Fruit fly (Drosophila melanogaster) whole organism, embryonic: ENCODE results near the gene CG15412.

ENCODE experiments used
- C15 ChIP-seq: fragments of 200-800 bp; sonication (Bioruptor generic); IDR thresholded peaks from 3 replicates; pipeline ENCODE4 v1.3.6; 2022; ENCODE audit warnings: missing biosample characterization, missing genetic modification characterization
- CG10267 ChIP-seq: fragments of 200-800 bp; sonication (Bioruptor generic); optimal IDR thresholded peaks from 2 replicates; lab custom pipeline; 2018; ENCODE audit warnings: missing biosample characterization, mild to moderate bottlenecking, missing genetic modification characterization, moderate library complexity
- CG10366 ChIP-seq: fragments of 200-800 bp; sonication (Bioruptor generic); IDR thresholded peaks from 2 replicates; pipeline ENCODE4 v1.3.6; 2022; ENCODE audit warnings: missing biosample characterization, missing genetic modification characterization
- CG11398 ChIP-seq: fragments of 200-800 bp; sonication (Bioruptor generic); optimal IDR thresholded peaks from 2 replicates; lab custom pipeline; 2016; ENCODE audit warnings: missing biosample characterization, missing genetic modification characterization
- CG12155 ChIP-seq: fragments of 200-800 bp; sonication (Bioruptor generic); optimal IDR thresholded peaks from 3 replicates; lab custom pipeline; 2016; ENCODE audit warnings: missing biosample characterization, missing genetic modification characterization
- CG14014 ChIP-seq: fragments of 200-800 bp; sonication (Bioruptor generic); IDR thresholded peaks from 2 replicates; pipeline ENCODE4 v1.3.6; 2022; ENCODE audit warnings: missing biosample characterization, missing genetic modification characterization
- CG15073 ChIP-seq: fragments of 200-800 bp; sonication (Bioruptor generic); optimal IDR thresholded peaks from 2 replicates; lab custom pipeline; 2016; ENCODE audit warnings: missing biosample characterization, missing genetic modification characterization
- CG15514 ChIP-seq: fragments of 200-800 bp; sonication (Bioruptor generic); optimal IDR thresholded peaks from 3 replicates; lab custom pipeline; 2017; ENCODE audit warnings: missing biosample characterization, missing genetic modification characterization, mild to moderate bottlenecking, moderate library complexity, missing genetic modification reagents
- CG16815 ChIP-seq: fragments of 200-800 bp; sonication (Bioruptor generic); optimal IDR thresholded peaks from 3 replicates; lab custom pipeline; 2017; ENCODE audit warnings: missing biosample characterization, mild to moderate bottlenecking, missing genetic modification characterization
- CG17829 ChIP-seq: fragments of 200-800 bp; optimal IDR thresholded peaks from 2 replicates; lab custom pipeline; 2019; ENCODE audit warnings: missing biosample characterization, mild to moderate bottlenecking, missing genetic modification characterization, moderate library complexity
- CG2712 ChIP-seq: fragments of 200-800 bp; optimal IDR thresholded peaks from 3 replicates; lab custom pipeline; 2019; ENCODE audit warnings: missing biosample characterization, mild to moderate bottlenecking, missing genetic modification characterization, moderate library complexity
- CG30403 ChIP-seq: fragments of 200-800 bp; sonication (Bioruptor generic); optimal IDR thresholded peaks from 3 replicates; lab custom pipeline; 2016; ENCODE audit warnings: missing biosample characterization, missing genetic modification characterization
- CG31365 ChIP-seq: fragments of 200-800 bp; sonication (Bioruptor generic); optimal IDR thresholded peaks from 2 replicates; lab custom pipeline; 2018; ENCODE audit warnings: missing biosample characterization, mild to moderate bottlenecking, missing genetic modification characterization
- CG33213 ChIP-seq: fragments of 200-800 bp; sonication (Bioruptor generic); optimal IDR thresholded peaks from 3 replicates; lab custom pipeline; 2016; ENCODE audit warnings: missing biosample characterization, missing genetic modification characterization
- CG33557 ChIP-seq: fragments of 200-800 bp; sonication (Bioruptor generic); optimal IDR thresholded peaks from 2 replicates; lab custom pipeline; 2019; ENCODE audit warnings: missing biosample characterization, mild to moderate bottlenecking, missing genetic modification characterization, moderate library complexity
- CG5245 ChIP-seq: fragments of 200-800 bp; sonication (Bioruptor generic); optimal IDR thresholded peaks from 3 replicates; lab custom pipeline; 2016; ENCODE audit warnings: missing biosample characterization, missing genetic modification characterization
- CG7839 ChIP-seq: fragments of 200-800 bp; sonication (Bioruptor generic); optimal IDR thresholded peaks from 3 replicates; lab custom pipeline; 2018; ENCODE audit warnings: missing biosample characterization, mild to moderate bottlenecking, missing genetic modification characterization, moderate library complexity
- CG7963 ChIP-seq: fragments of 200-800 bp; sonication (Bioruptor generic); IDR thresholded peaks from 3 replicates; pipeline ENCODE4 v1.3.6; 2022; ENCODE audit warnings: missing biosample characterization, missing genetic modification characterization; ENCODE audit not compliant: partially characterized antibody
- CHES-1-like ChIP-seq: fragments of 200-800 bp; sonication (Bioruptor generic); optimal IDR thresholded peaks from 2 replicates; lab custom pipeline; 2016; ENCODE audit warnings: missing biosample characterization, missing genetic modification characterization
- CoRest ChIP-seq: fragments of 200-800 bp; sonication (Bioruptor generic); optimal IDR thresholded peaks from 3 replicates; lab custom pipeline; 2018; ENCODE audit warnings: missing biosample characterization, mild to moderate bottlenecking, missing genetic modification characterization, moderate library complexity
- D ChIP-seq, 2 experiments: fragments of 200-800 bp in 1 of 2; fragments of >200 bp in 1 of 2; sonication (Bioruptor generic) in 1 of 2; optimal IDR thresholded peaks; 2 replicates in 1 of 2; 3 replicates in 1 of 2; lab custom pipeline; 2017; ENCODE audit warnings: mild to moderate bottlenecking in 1 of 2, missing biosample characterization in 1 of 2, missing genetic modification characterization in 1 of 2, missing genetic modification reagents in 1 of 2
- Dek ChIP-seq: fragments of 200-800 bp; sonication (Bioruptor generic); optimal IDR thresholded peaks from 3 replicates; lab custom pipeline; 2019; ENCODE audit warnings: missing biosample characterization, mild to moderate bottlenecking, missing genetic modification characterization, moderate library complexity
- Doc2 ChIP-seq: fragments of 200-800 bp; sonication (Bioruptor generic); IDR thresholded peaks from 2 replicates; pipeline ENCODE4 v1.3.6; 2022; ENCODE audit warnings: missing biosample characterization, missing genetic modification characterization
- Fer2 ChIP-seq: fragments of 200-800 bp; sonication (Bioruptor generic); optimal IDR thresholded peaks from 2 replicates; lab custom pipeline; 2018; ENCODE audit warnings: missing biosample characterization, mild to moderate bottlenecking, missing genetic modification characterization, moderate library complexity
- H2.0 ChIP-seq: fragments of 200-800 bp; sonication (Bioruptor generic); IDR thresholded peaks from 2 replicates; pipeline ENCODE4 v1.3.6; 2022; ENCODE audit warnings: missing biosample characterization, missing genetic modification characterization
- HHEX ChIP-seq: fragments of 200-800 bp; sonication (Bioruptor generic); optimal IDR thresholded peaks from 3 replicates; lab custom pipeline; 2017; ENCODE audit warnings: missing biosample characterization, mild to moderate bottlenecking, missing genetic modification characterization, missing genetic modification reagents
- HmgZ ChIP-seq: fragments of 200-800 bp; sonication (Bioruptor generic); optimal IDR thresholded peaks from 2 replicates; lab custom pipeline; 2018; ENCODE audit warnings: missing biosample characterization, mild to moderate bottlenecking, missing genetic modification characterization
- Lpt ChIP-seq: fragments of >200 bp; optimal IDR thresholded peaks from 2 replicates; lab custom pipeline; 2018; ENCODE audit warnings: missing biosample characterization, missing genetic modification characterization
- MTF-1 ChIP-seq: fragments of 200-800 bp; sonication (Bioruptor generic); optimal IDR thresholded peaks from 2 replicates; lab custom pipeline; 2018; ENCODE audit warnings: missing biosample characterization, mild to moderate bottlenecking, missing genetic modification characterization, borderline replicate concordance
- NC2α ChIP-seq: fragments of 200-800 bp; sonication (Bioruptor generic); optimal IDR thresholded peaks from 2 replicates; lab custom pipeline; 2016; ENCODE audit warnings: missing biosample characterization, missing genetic modification characterization
- Nf-YB ChIP-seq: fragments of 200-800 bp; sonication (Bioruptor generic); optimal IDR thresholded peaks from 3 replicates; lab custom pipeline; 2019; ENCODE audit warnings: missing biosample characterization, mild to moderate bottlenecking, missing genetic modification characterization, moderate library complexity
- ato ChIP-seq: fragments of 200-800 bp; sonication (Bioruptor generic); IDR thresholded peaks from 2 replicates; pipeline ENCODE4 v1.3.6; 2022; ENCODE audit warnings: missing biosample characterization, missing genetic modification characterization; ENCODE audit not compliant: partially characterized antibody
- gem ChIP-seq: fragments of 200-800 bp; sonication (Bioruptor generic); optimal IDR thresholded peaks from 2 replicates; lab custom pipeline; 2019; ENCODE audit warnings: missing biosample characterization, mild to moderate bottlenecking, missing genetic modification characterization, moderate library complexity
- grau ChIP-seq: fragments of 200-800 bp; optimal IDR thresholded peaks from 3 replicates; lab custom pipeline; 2019; ENCODE audit warnings: missing biosample characterization, mild to moderate bottlenecking, missing genetic modification characterization, moderate library complexity
- gsb-n ChIP-seq: fragments of 200-800 bp; sonication (Bioruptor generic); optimal IDR thresholded peaks from 3 replicates; lab custom pipeline; 2018; ENCODE audit warnings: missing biosample characterization, mild to moderate bottlenecking, missing genetic modification characterization
- hb ChIP-seq: fragments of 200-800 bp; sonication (Bioruptor generic); IDR thresholded peaks from 3 replicates; pipeline ENCODE4 v1.3.6; 2022; ENCODE audit warnings: missing biosample characterization, missing genetic modification characterization; ENCODE audit not compliant: partially characterized antibody
- hkb ChIP-seq, 2 experiments: fragments of 200-800 bp in 1 of 2; fragments of >200 bp in 1 of 2; sonication (Bioruptor generic) in 1 of 2; IDR thresholded peaks in 1 of 2; optimal IDR thresholded peaks in 1 of 2; 2 replicates each; pipeline versions ENCODE4 v1.3.6 to Lab custom; 2017 to 2022; ENCODE audit warnings: missing biosample characterization in 1 of 2, missing genetic modification characterization in 1 of 2
- klu ChIP-seq: fragments of 200-800 bp; sonication (Bioruptor generic); IDR thresholded peaks from 2 replicates; pipeline ENCODE4 v1.3.6; 2022; ENCODE audit warnings: missing biosample characterization, missing genetic modification characterization
- knrl ChIP-seq: fragments of 200-800 bp; sonication (Bioruptor generic); IDR thresholded peaks from 3 replicates; pipeline ENCODE4 v1.3.6; 2022; ENCODE audit warnings: missing biosample characterization, missing genetic modification characterization; ENCODE audit not compliant: partially characterized antibody
- onecut ChIP-seq: fragments of 200-800 bp; sonication (Bioruptor generic); IDR thresholded peaks from 2 replicates; pipeline ENCODE4 v1.3.6; 2022; ENCODE audit warnings: missing biosample characterization, missing genetic modification characterization
- pnt ChIP-seq: fragments of 200-800 bp; sonication (Bioruptor generic); optimal IDR thresholded peaks from 3 replicates; lab custom pipeline; 2016; ENCODE audit warnings: missing biosample characterization, missing genetic modification characterization
- run ChIP-seq: fragments of 200-800 bp; sonication (Bioruptor generic); optimal IDR thresholded peaks from 3 replicates; lab custom pipeline; 2018; ENCODE audit warnings: missing biosample characterization, mild to moderate bottlenecking, missing genetic modification characterization
- schlank ChIP-seq: fragments of 200-800 bp; sonication (Bioruptor generic); optimal IDR thresholded peaks from 2 replicates; lab custom pipeline; 2018; ENCODE audit warnings: missing biosample characterization, mild to moderate bottlenecking, missing genetic modification characterization
- sna ChIP-seq: fragments of 200-800 bp; sonication (Bioruptor generic); IDR thresholded peaks from 2 replicates; pipeline ENCODE4 v1.3.6; 2022; ENCODE audit warnings: missing biosample characterization, missing genetic modification characterization; ENCODE audit not compliant: partially characterized antibody
- sob ChIP-seq: fragments of 200-800 bp; sonication (Bioruptor generic); IDR thresholded peaks from 2 replicates; pipeline ENCODE4 v1.3.6; 2022; ENCODE audit warnings: missing biosample characterization, missing genetic modification characterization
- tup ChIP-seq: fragments of 200-800 bp; sonication (Bioruptor generic); optimal IDR thresholded peaks from 2 replicates; lab custom pipeline; 2016; ENCODE audit warnings: missing biosample characterization, mild to moderate bottlenecking, missing genetic modification characterization, moderate library complexity

Gene CG15412

DNA sequence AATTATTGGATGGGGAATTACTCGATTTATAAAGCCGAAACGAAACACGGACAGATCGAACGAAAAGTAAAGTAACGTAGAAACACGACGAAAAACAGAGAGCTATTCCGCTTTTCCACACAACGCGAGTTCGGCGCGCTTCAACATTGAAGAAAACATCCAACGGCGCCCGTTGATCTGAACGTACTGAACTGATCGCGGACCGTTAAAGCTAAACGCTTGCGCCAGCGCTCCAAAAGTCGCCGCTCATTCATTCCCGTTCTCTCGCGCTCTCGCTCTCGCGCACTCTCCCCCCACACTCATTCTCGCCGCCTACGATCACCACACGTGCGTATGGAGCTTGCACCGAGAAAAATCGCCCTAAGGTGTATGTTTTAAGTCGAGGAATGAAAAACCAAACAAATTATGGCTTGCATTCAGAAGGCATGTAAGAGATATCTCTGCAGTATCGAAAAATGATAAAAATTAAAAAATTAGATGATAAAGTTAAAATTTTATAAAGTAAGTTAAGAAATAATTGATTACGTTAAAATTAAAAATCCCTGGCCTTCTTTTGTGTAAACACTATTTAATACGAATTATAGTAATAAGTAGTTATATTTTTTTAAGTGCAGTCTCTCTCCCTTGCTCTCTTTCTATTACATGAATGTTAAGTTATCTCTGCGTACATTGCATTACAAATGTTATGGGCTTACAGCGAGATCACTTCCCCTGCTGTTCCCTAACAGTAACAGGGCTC is 20.7 kb downstream of the CG15412 start, which contains the start of gene E23 (continued):
- TF ChIP-seq CHES-1-like (GFP tag; lab: Kevin White, UChicago) = peak; percentile 95
- peak; percentile 99 for TF ChIP-seq gsb-n (tag; lab: Kevin White, UChicago)
- peak; percentile 97 for TF ChIP-seq CG10267 (tag; lab: Kevin White, UChicago)
- TF ChIP-seq CG7963 (GFP tag; lab: Robert Waterston, UW) = 0 out of 3 replicates have a peak, but pooled peaks have one; percentile 36
- TF ChIP-seq run (tag; lab: Kevin White, UChicago) = peak; percentile 99
- TF ChIP-seq ato = peak; percentile 61; the same call in 1 of the 2 replicates
- peak; percentile 99 for TF ChIP-seq CG7839 (tag; lab: Kevin White, UChicago)
- no peak for TF ChIP-seq hkb (optimal IDR thresholded peaks at IDR 0.05; lab: Kevin White, UChicago)
- peak; percentile 99 for TF ChIP-seq hkb (GFP tag; IDR thresholded peaks at IDR 0.05; lab: Robert Waterston, UW)
- peak; percentile 97 for TF ChIP-seq CG12155 (GFP tag; lab: Kevin White, UChicago)
- TF ChIP-seq grau (tag; lab: Kevin White, UChicago) = peak; percentile 99
- 0 out of 2 replicates have a peak, but pooled peaks have one; percentile 20 for TF ChIP-seq sna (GFP tag; lab: Robert Waterston, UW)
- TF ChIP-seq klu (GFP tag; lab: Robert Waterston, UW) = peak; percentile 98
- TF ChIP-seq H2.0 = peak; percentile 97
- TF ChIP-seq pnt (GFP tag; lab: Kevin White, UChicago) = peak; percentile 92
- TF ChIP-seq CG33213 (GFP tag; lab: Kevin White, UChicago) = peak; percentile 91
- TF ChIP-seq Doc2 (GFP tag; lab: Robert Waterston, UW) = no peak; the same call in none of the 2 replicates
- TF ChIP-seq CG30403 (GFP tag; lab: Kevin White, UChicago) = peak; percentile 99
- TF ChIP-seq CG17829 (tag; lab: Kevin White, UChicago) = peak; percentile 99
- peak; percentile 98 for TF ChIP-seq sob (GFP tag; lab: Robert Waterston, UW)
- TF ChIP-seq CG33557 = peak; percentile 99
- peak; percentile 83 for TF ChIP-seq CG15073 (GFP tag; lab: Kevin White, UChicago)
- peak; percentile 93 for TF ChIP-seq tup (GFP tag; lab: Kevin White, UChicago)
- peak; percentile 90 for TF ChIP-seq MTF-1
- peak; percentile 91 for TF ChIP-seq Nf-YB (GFP tag; lab: Kevin White, UChicago)
- TF ChIP-seq hb = peak; percentile 9; the same call in 1 of the 3 replicates
- no peak for TF ChIP-seq Lpt (GFP tag; lab: Kevin White, UChicago)
- peak; percentile 85 for TF ChIP-seq NC2α (GFP tag; lab: Kevin White, UChicago)
- peak; percentile 82 for TF ChIP-seq CG31365 (tag; lab: Kevin White, UChicago)
- TF ChIP-seq D (optimal IDR thresholded peaks at IDR 0.05; lab: Kevin White, UChicago) = no peak
- peak; percentile 99 for TF ChIP-seq D (GFP tag; optimal IDR thresholded peaks at IDR 0.05; lab: Kevin White, UChicago)
- TF ChIP-seq schlank = peak; percentile 92
- peak; percentile 98 for TF ChIP-seq CG16815 (GFP tag; lab: Kevin White, UChicago)
- peak; percentile 79 for TF ChIP-seq CG11398 (GFP tag; lab: Kevin White, UChicago)
- TF ChIP-seq C15 = peak; percentile 96
- no peak; the same call in 2 of the 3 replicates for TF ChIP-seq knrl (GFP tag; lab: Robert Waterston, UW)
- TF ChIP-seq onecut (GFP tag; lab: Robert Waterston, UW) = peak; percentile 96
- TF ChIP-seq HHEX = peak; percentile 99
- peak; percentile 100 for TF ChIP-seq gem (tag; lab: Kevin White, UChicago)
- TF ChIP-seq HmgZ (tag; lab: Kevin White, UChicago) = peak; percentile 98
- TF ChIP-seq CG5245 = peak; percentile 97
- TF ChIP-seq CG14014 (GFP tag; lab: Robert Waterston, UW) = peak; percentile 98
- TF ChIP-seq CG10366 (GFP tag; lab: Robert Waterston, UW) = peak; percentile 98
- TF ChIP-seq CG15514 (GFP tag; lab: Kevin White, UChicago) = peak; percentile 90
- peak; percentile 100 for TF ChIP-seq CoRest (tag; lab: Kevin White, UChicago)
- TF ChIP-seq Dek (tag; lab: Kevin White, UChicago) = peak; percentile 99
- peak; percentile 100 for TF ChIP-seq CG2712
- TF ChIP-seq Fer2 (tag; lab: Kevin White, UChicago) = peak; percentile 94
